Fruit fly (Drosophila melanogaster) Kc167 (cell line): ENCODE data around the gene CG9135.

ENCODE experiments used
- h ChIP-seq: fragments of >200 bp; optimal IDR thresholded peaks from 3 replicates; lab custom pipeline; 2018; ENCODE audit warnings: missing external identifiers
- insv ChIP-seq: fragments of >200 bp; optimal IDR thresholded peaks from 3 replicates; lab custom pipeline; 2018; ENCODE audit warnings: missing external identifiers

DNA sequence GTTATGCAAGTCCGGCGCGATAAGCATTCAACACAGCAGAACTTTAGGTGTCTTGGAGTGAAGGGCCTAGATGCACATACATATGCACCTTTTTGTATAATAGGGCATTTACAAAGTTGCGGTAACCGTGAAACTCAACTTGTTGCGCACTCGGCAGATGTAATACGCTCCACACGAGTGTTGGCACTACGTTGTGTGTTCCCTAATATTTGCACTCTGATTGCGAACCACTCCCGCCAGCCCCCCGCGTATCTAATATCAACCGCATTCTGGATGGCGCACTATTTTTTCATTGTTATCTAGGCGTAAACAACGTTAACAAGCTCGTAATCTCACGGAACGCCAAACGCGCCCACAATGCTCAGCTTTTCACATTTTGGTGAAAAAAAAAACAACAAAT, 29.7 kb downstream of the CG9135 start:
- no peak for TF ChIP-seq h (lab: Kevin White, UChicago)
- TF ChIP-seq insv (lab: Kevin White, UChicago) = no peak
